Fruit fly (Drosophila melanogaster) whole organism, pupa: ENCODE results near the gene CG32023.
A peak's percentile ranks its signal among the peaks of the same experiment; 100 is the strongest.

Experiments used
- CG10348 ChIP-seq: fragments of 200-800 bp; sonication (Bioruptor generic); IDR thresholded peaks from 2 replicates; pipeline ENCODE4 v1.3.6; 2022; ENCODE audit warnings: missing biosample characterization, missing genetic modification characterization
- CG12605 ChIP-seq: fragments of 200-800 bp; sonication (Bioruptor generic); IDR thresholded peaks from 2 replicates; pipeline ENCODE4 v1.3.6; 2022; ENCODE audit warnings: missing biosample characterization, missing genetic modification characterization
- CG13204 ChIP-seq: fragments of 200-800 bp; sonication (Bioruptor generic); optimal IDR thresholded peaks from 2 replicates; lab custom pipeline; 2018; ENCODE audit warnings: missing biosample characterization, mild to moderate bottlenecking, missing genetic modification characterization, moderate library complexity
- CG14655 ChIP-seq: fragments of 200-800 bp; sonication (Bioruptor generic); optimal IDR thresholded peaks from 3 replicates; lab custom pipeline; 2017; ENCODE audit warnings: mild to moderate bottlenecking, missing biosample characterization, missing genetic modification reagents, missing genetic modification characterization
- CG15710 ChIP-seq: fragments of 200-800 bp; sonication (Bioruptor generic); optimal IDR thresholded peaks from 2 replicates; lab custom pipeline; 2018; ENCODE audit warnings: missing biosample characterization, mild to moderate bottlenecking, missing genetic modification characterization, moderate library complexity
- CG17806 ChIP-seq: fragments of 200-800 bp; sonication (Bioruptor generic); optimal IDR thresholded peaks from 2 replicates; lab custom pipeline; 2018; ENCODE audit warnings: missing biosample characterization, mild to moderate bottlenecking, missing genetic modification characterization, moderate library complexity
- CG32121 ChIP-seq: fragments of 200-800 bp; sonication (Bioruptor generic); IDR thresholded peaks from 2 replicates; pipeline ENCODE4 v1.3.6; 2022; ENCODE audit warnings: missing biosample characterization, missing genetic modification characterization
- CG34367 ChIP-seq: fragments of 200-800 bp; sonication (Bioruptor generic); optimal IDR thresholded peaks from 2 replicates; lab custom pipeline; 2018; ENCODE audit warnings: missing biosample characterization, mild to moderate bottlenecking, missing genetic modification characterization
- CG4496 ChIP-seq: fragments of 200-800 bp; sonication (Bioruptor generic); IDR thresholded peaks from 3 replicates; pipeline ENCODE4 v1.3.6; 2022; ENCODE audit warnings: missing biosample characterization, missing genetic modification characterization
- CG8159 ChIP-seq: fragments of 200-800 bp; sonication (Bioruptor generic); optimal IDR thresholded peaks from 3 replicates; lab custom pipeline; 2018; ENCODE audit warnings: missing biosample characterization, mild to moderate bottlenecking, missing genetic modification characterization, moderate library complexity
- CG8301 ChIP-seq: fragments of 200-800 bp; sonication (Bioruptor generic); optimal IDR thresholded peaks from 2 replicates; lab custom pipeline; 2018; ENCODE audit warnings: missing biosample characterization, mild to moderate bottlenecking, missing genetic modification characterization
- CG9948 ChIP-seq: fragments of 200-800 bp; sonication (Bioruptor generic); optimal IDR thresholded peaks from 2 replicates; lab custom pipeline; 2018; ENCODE audit warnings: missing biosample characterization, mild to moderate bottlenecking, missing genetic modification characterization, moderate library complexity
- D1 ChIP-seq: fragments of 200-800 bp; sonication (Bioruptor generic); optimal IDR thresholded peaks from 2 replicates; lab custom pipeline; 2018; ENCODE audit warnings: missing biosample characterization, mild to moderate bottlenecking, missing genetic modification characterization, moderate library complexity
- EcR ChIP-seq: fragments of 200-800 bp; sonication (Bioruptor generic); optimal IDR thresholded peaks from 3 replicates; lab custom pipeline; 2019; ENCODE audit warnings: missing biosample characterization, missing genetic modification characterization, mild to moderate bottlenecking, moderate library complexity, missing genetic modification reagents
- Ets98B ChIP-seq: fragments of 200-800 bp; sonication (Bioruptor generic); IDR thresholded peaks from 2 replicates; pipeline ENCODE4 v1.3.6; 2022; ENCODE audit warnings: missing biosample characterization, missing genetic modification characterization
- Pif1A ChIP-seq: fragments of 200-800 bp; sonication (Bioruptor generic); optimal IDR thresholded peaks from 3 replicates; lab custom pipeline; 2016; ENCODE audit warnings: missing biosample characterization, missing genetic modification characterization
- Pif1B ChIP-seq: fragments of 200-800 bp; sonication (Bioruptor generic); optimal IDR thresholded peaks from 3 replicates; lab custom pipeline; 2016; ENCODE audit warnings: missing biosample characterization, missing genetic modification characterization
- Snoo ChIP-seq: fragments of 200-800 bp; sonication (Bioruptor generic); optimal IDR thresholded peaks from 3 replicates; lab custom pipeline; 2017; ENCODE audit warnings: missing biosample characterization, mild to moderate bottlenecking, missing genetic modification characterization, inconsistent platforms
- fd96Ca ChIP-seq: fragments of 200-800 bp; sonication (Bioruptor generic); IDR thresholded peaks from 3 replicates; pipeline ENCODE4 v1.3.6; 2022; ENCODE audit warnings: missing biosample characterization, missing genetic modification characterization
- gl ChIP-seq: fragments of 200-800 bp; sonication (Bioruptor generic); optimal IDR thresholded peaks from 2 replicates; lab custom pipeline; 2018; ENCODE audit warnings: missing biosample characterization, mild to moderate bottlenecking, missing genetic modification characterization
- rn ChIP-seq: fragments of 200-800 bp; sonication (Bioruptor generic); IDR thresholded peaks from 2 replicates; pipeline ENCODE4 v1.3.6; 2022; ENCODE audit warnings: missing biosample characterization, missing genetic modification characterization

Gene CG32023

DNA sequence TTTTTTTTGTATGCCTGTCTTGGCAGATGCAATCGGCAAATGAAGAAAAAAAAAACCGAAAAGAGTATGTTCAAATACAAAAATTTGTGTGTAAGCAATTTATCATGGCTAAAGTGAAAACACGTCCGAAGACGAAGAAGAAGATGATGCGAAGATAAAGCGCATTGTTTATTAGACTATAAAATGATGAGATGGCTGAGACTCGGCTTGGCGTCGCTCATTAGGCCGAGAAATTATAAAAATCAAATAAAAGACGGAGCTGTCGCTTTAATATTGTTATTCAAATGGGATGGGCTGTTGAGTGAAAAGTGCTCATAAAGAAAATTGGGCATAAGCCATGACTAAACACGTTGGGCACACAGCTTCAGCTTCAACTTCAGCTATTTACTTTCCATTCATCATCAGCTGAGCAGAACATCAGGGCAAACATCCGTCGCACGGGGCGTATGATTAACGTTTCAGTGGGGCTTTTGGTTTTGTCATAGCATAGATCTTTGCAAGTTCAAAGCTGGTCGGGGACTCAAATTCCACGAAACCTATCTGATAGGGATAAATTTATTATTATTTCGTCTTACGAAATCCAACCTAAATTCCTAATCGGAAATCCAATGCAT is 33.3 kb downstream of the CG32023 start:
- TF ChIP-seq rn (GFP tag; lab: Robert Waterston, UW) = no peak
- 0 out of 3 replicates have a peak, but pooled peaks have one; percentile 17 for TF ChIP-seq fd96Ca (GFP tag; lab: Robert Waterston, UW)
- TF ChIP-seq, all 21 proteins: peak for 1

DNA sequence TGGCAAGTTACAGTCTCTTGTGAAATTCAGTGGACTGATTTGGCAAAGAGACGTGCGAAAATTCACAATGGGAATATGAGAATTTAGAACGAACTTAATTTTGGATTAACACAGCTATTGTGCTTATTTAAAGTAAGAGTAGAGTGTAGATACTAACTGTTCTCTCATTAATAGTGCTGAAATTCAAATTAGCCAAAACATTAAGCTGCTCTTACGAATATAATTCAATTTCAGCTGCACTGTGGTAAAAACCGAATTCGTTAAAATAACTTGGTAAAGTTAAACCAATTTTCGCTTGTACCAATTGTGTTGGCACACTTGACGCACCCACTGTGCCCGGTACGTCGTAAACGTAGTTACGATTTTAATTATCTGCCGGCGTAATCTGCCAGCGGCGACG is 36.1 kb downstream of the CG32023 start:
- TF ChIP-seq Ets98B (GFP tag; lab: Robert Waterston, UW) = peak; percentile 45
- TF ChIP-seq gl (tag; lab: Kevin White, UChicago) = peak; percentile 42
- TF ChIP-seq fd96Ca (GFP tag; lab: Robert Waterston, UW) = peak; percentile 42; the same call in 1 of the 3 replicates
- no peak for TF ChIP-seq CG10348 (GFP tag; lab: Robert Waterston, UW)
- TF ChIP-seq CG17806 = peak; percentile 68
- peak; percentile 56 for TF ChIP-seq Pif1A (GFP tag; lab: Kevin White, UChicago)
- peak; percentile 64 for TF ChIP-seq CG34367 (tag; lab: Kevin White, UChicago)
- TF ChIP-seq CG12605 = no peak
- peak; percentile 71 for TF ChIP-seq CG9948 (tag; lab: Kevin White, UChicago)
- 0 out of 2 replicates have a peak, but pooled peaks have one; percentile 15 for TF ChIP-seq rn (GFP tag; lab: Robert Waterston, UW)
- peak; percentile 67 for TF ChIP-seq CG4496 (GFP tag; lab: Robert Waterston, UW)
- TF ChIP-seq CG32121 = peak; percentile 53; the same call in 1 of the 2 replicates
- TF ChIP-seq Snoo (tag; lab: Kevin White, UChicago) = peak; percentile 43
- peak; percentile 22 for TF ChIP-seq CG13204 (GFP tag; lab: Kevin White, UChicago)
- TF ChIP-seq CG8159 (tag; lab: Kevin White, UChicago) = peak; percentile 75
- TF ChIP-seq D1 = peak; percentile 16
- TF ChIP-seq Pif1B (GFP tag; lab: Kevin White, UChicago) = peak; percentile 70
- TF ChIP-seq CG15710 (tag; lab: Kevin White, UChicago) = peak; percentile 71
- TF ChIP-seq EcR (GFP tag; lab: Kevin White, UChicago) = no peak
- peak; percentile 81 for TF ChIP-seq CG14655 (GFP tag; lab: Kevin White, UChicago)
- peak; percentile 70 for TF ChIP-seq CG8301 (tag; lab: Kevin White, UChicago)

DNA sequence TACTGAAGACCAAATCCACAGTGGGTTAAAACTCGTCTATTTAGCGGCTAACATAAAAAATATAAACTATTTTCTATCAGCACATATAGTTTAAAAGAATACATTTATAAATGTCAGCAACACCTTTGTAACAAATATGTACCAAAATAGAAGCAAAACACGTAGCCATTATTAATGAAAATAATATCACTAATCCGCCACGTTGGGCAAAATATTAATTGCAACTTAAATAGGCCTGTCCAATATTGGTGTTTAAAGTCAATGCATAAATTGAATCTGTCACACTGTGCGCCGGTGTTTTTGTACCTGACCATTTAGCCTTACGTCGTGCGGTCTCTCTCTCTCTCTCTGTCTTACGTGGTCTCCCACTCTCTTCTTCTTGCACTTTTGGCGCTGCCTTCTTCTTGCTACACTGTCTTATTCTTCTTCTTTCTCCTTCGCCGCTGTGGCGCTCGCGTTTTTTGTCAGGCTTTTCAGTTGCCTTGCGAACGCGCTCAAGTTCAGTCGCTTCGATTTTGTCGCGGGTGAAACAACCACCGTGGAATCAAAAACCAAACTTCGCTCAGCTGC is 37.9 kb downstream of the CG32023 start:
- TF ChIP-seq Snoo (tag; lab: Kevin White, UChicago) (peak; percentile 94), Ets98B (GFP tag; lab: Robert Waterston, UW) (peak; percentile 92), CG10348 (GFP tag; lab: Robert Waterston, UW) (peak; percentile 95), CG4496 (GFP tag; lab: Robert Waterston, UW) (peak; percentile 97), rn (GFP tag; lab: Robert Waterston, UW) (peak; percentile 95), CG32121 (peak; percentile 92), gl (tag; lab: Kevin White, UChicago) (peak; percentile 84), CG12605 (peak; percentile 69), Pif1A (GFP tag; lab: Kevin White, UChicago) (peak; percentile 94), EcR (GFP tag; lab: Kevin White, UChicago) (peak; percentile 48), CG15710 (tag; lab: Kevin White, UChicago) (peak; percentile 95), CG14655 (GFP tag; lab: Kevin White, UChicago) (peak; percentile 99), CG9948 (tag; lab: Kevin White, UChicago) (peak; percentile 98), CG17806 (peak; percentile 90), Pif1B (GFP tag; lab: Kevin White, UChicago) (peak; percentile 89), CG8301 (tag; lab: Kevin White, UChicago) (peak; percentile 91), fd96Ca (GFP tag; lab: Robert Waterston, UW) (peak; percentile 98), CG34367 (tag; lab: Kevin White, UChicago) (peak; percentile 97), CG13204 (GFP tag; lab: Kevin White, UChicago) (peak; percentile 94), CG8159 (tag; lab: Kevin White, UChicago) (peak; percentile 98), D1 (peak; percentile 63)

DNA sequence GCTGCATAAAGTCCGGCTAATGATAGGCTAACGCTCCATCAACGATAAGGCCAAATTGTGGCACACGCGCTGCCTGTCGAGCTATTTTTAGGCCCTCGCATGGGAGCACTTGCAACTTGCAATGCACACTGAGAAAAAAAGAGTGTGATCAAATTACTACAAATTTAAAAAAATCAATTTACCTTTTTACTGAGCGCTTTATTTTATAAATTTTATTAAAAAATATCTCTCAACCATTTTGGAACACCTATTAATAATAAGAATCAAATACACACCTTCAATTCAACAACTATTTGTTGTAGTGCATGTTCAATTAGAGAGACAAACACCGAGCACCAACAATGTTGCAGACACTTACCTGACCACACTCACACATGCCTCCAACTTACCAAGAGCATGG is 38.5 kb downstream of the CG32023 start:
- TF ChIP-seq CG8159 (tag; lab: Kevin White, UChicago) (no peak), D1 (no peak), fd96Ca (GFP tag; lab: Robert Waterston, UW) (peak; percentile 70), gl (tag; lab: Kevin White, UChicago) (no peak), Pif1A (GFP tag; lab: Kevin White, UChicago) (no peak), Ets98B (GFP tag; lab: Robert Waterston, UW) (peak; percentile 96), CG13204 (GFP tag; lab: Kevin White, UChicago) (no peak), CG8301 (tag; lab: Kevin White, UChicago) (peak; percentile 85), CG9948 (tag; lab: Kevin White, UChicago) (peak; percentile 66), CG10348 (GFP tag; lab: Robert Waterston, UW) (peak; percentile 66), CG32121 (peak; percentile 97), CG14655 (GFP tag; lab: Kevin White, UChicago) (no peak), CG17806 (peak; percentile 71), CG12605 (peak; percentile 96), CG4496 (GFP tag; lab: Robert Waterston, UW) (peak; percentile 96), CG15710 (tag; lab: Kevin White, UChicago) (no peak), rn (GFP tag; lab: Robert Waterston, UW) (peak; percentile 91), EcR (GFP tag; lab: Kevin White, UChicago) (no peak), CG34367 (tag; lab: Kevin White, UChicago) (peak; percentile 19), Snoo (tag; lab: Kevin White, UChicago) (no peak), Pif1B (GFP tag; lab: Kevin White, UChicago) (peak; percentile 32)

DNA sequence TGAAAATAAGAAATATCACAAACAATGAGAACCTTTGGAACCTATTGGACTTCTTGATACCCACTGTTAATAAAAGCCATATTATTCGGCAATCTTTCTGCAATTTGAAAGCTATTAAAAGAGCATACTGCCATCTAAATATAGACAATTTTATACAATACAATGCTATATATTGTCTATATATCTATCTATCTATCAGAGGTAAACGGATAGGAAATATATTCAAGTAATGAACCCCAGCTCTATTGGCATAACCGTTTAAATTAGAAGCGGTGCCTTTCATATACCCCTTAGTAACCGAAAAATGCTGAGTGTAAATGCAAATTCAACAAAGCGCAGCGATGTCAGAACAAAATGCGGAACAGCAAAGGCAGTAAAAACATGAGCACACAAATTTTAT is 40.2 kb downstream of the CG32023 start:
- TF ChIP-seq CG15710 (tag; lab: Kevin White, UChicago) (no peak), Snoo (tag; lab: Kevin White, UChicago) (peak; percentile 32)
